Worm (Caenorhabditis elegans) whole organism, L1 larva: ENCODE data around the gene trxr-1.

Source experiments
- C16A3.4 ChIP-seq: fragments of 150-350 bp; optimal IDR thresholded peaks from 2 replicates; lab custom pipeline; 2014; ENCODE audit warnings: missing biosample characterization, missing genetic modification characterization
- F16B12.6 ChIP-seq: fragments of 150-350 bp; optimal IDR thresholded peaks from 2 replicates; lab custom pipeline; 2014; ENCODE audit warnings: missing biosample characterization, missing genetic modification characterization
- aha-1 ChIP-seq: fragments of 150-350 bp; optimal IDR thresholded peaks from 2 replicates; lab custom pipeline; 2014; ENCODE audit warnings: missing biosample characterization, missing genetic modification characterization
- alr-1 ChIP-seq: fragments of 200-800 bp; sonication (Bioruptor generic); optimal IDR thresholded peaks from 2 replicates; lab custom pipeline; 2018; ENCODE audit warnings: borderline replicate concordance, mild to moderate bottlenecking, missing genetic modification characterization, missing compliant biosample characterization
- aly-2 ChIP-seq: fragments of 150-350 bp; optimal IDR thresholded peaks from 2 replicates; lab custom pipeline; 2014; ENCODE audit warnings: missing biosample characterization, missing genetic modification characterization
- blmp-1 ChIP-seq: fragments of 150-350 bp; optimal IDR thresholded peaks from 2 replicates; lab custom pipeline; 2014; ENCODE audit warnings: missing biosample characterization, missing genetic modification characterization
- ceh-63 ChIP-seq: fragments of 200-800 bp; sonication (Bioruptor generic); optimal IDR thresholded peaks from 2 replicates; lab custom pipeline; 2018; ENCODE audit warnings: mild to moderate bottlenecking, missing genetic modification characterization, missing compliant biosample characterization
- ceh-82 ChIP-seq, 3 experiments: fragments of 150-350 bp in 1 of 3; sonication (generic microtip) in 2 of 3; optimal IDR thresholded peaks; 2 replicates each; lab custom pipeline; 2014 to 2017; ENCODE audit warnings: missing biosample characterization in 3 of 3, missing genetic modification characterization in 3 of 3
- dpl-1 ChIP-seq, 3 experiments: fragments of 150-350 bp in 2 of 3; sonication (generic microtip) in 1 of 3; optimal IDR thresholded peaks; 2 replicates each; lab custom pipeline; 2014 to 2017; ENCODE audit warnings: missing biosample characterization in 3 of 3, missing genetic modification characterization in 3 of 3, missing genetic modification reagents in 3 of 3
- dsc-1 ChIP-seq: sonication (generic microtip); optimal IDR thresholded peaks from 2 replicates; lab custom pipeline; 2016; ENCODE audit warnings: mild to moderate bottlenecking, missing genetic modification characterization, missing compliant biosample characterization
- efl-3 ChIP-seq: fragments of 200-800 bp; sonication (Bioruptor generic); optimal IDR thresholded peaks from 2 replicates; lab custom pipeline; 2018; ENCODE audit warnings: mild to moderate bottlenecking, missing genetic modification characterization, missing compliant biosample characterization
- elt-3 ChIP-seq, 6 experiments: fragments of 150-350 bp in 1 of 6; sonication (generic microtip); optimal IDR thresholded peaks; 2 replicates each; lab custom pipeline; 2017 to 2018; ENCODE audit warnings: missing biosample characterization in 6 of 6, missing genetic modification characterization in 6 of 6, inconsistent platforms in 1 of 6
- ets-5 ChIP-seq: fragments of 200-800 bp; sonication (Bioruptor generic); IDR thresholded peaks from 2 replicates; pipeline ENCODE4 v1.3.6; 2022; ENCODE audit warnings: missing genetic modification characterization, missing compliant biosample characterization
- fkh-10 ChIP-seq: sonication (generic microtip); optimal IDR thresholded peaks from 2 replicates; lab custom pipeline; 2017; ENCODE audit warnings: missing biosample characterization, missing genetic modification reagents, missing genetic modification characterization
- fkh-8 ChIP-seq: sonication (generic microtip); optimal IDR thresholded peaks from 2 replicates; lab custom pipeline; 2016; ENCODE audit warnings: mild to moderate bottlenecking, missing genetic modification characterization, missing compliant biosample characterization
- fos-1 ChIP-seq: fragments of 150-350 bp; optimal IDR thresholded peaks from 2 replicates; lab custom pipeline; 2014; ENCODE audit warnings: missing biosample characterization, missing genetic modification characterization
- grh-1 ChIP-seq: fragments of 200-800 bp; sonication (Bioruptor generic); IDR thresholded peaks from 2 replicates; pipeline ENCODE4 v1.3.6; 2022; ENCODE audit warnings: missing genetic modification reagents, missing genetic modification characterization, missing compliant biosample characterization
- hlh-4 ChIP-seq: sonication (generic microtip); optimal IDR thresholded peaks from 2 replicates; lab custom pipeline; 2016; ENCODE audit warnings: mild to moderate bottlenecking, missing genetic modification characterization, missing compliant biosample characterization
- irx-1 ChIP-seq: sonication (generic microtip); optimal IDR thresholded peaks from 2 replicates; lab custom pipeline; 2016; ENCODE audit warnings: missing genetic modification characterization, missing compliant biosample characterization
- jun-1 ChIP-seq: fragments of 150-350 bp; optimal IDR thresholded peaks from 2 replicates; lab custom pipeline; 2014; ENCODE audit warnings: missing biosample characterization, missing genetic modification reagents, missing genetic modification characterization
- lin-13 ChIP-seq: fragments of 150-350 bp; optimal IDR thresholded peaks from 2 replicates; lab custom pipeline; 2014; ENCODE audit warnings: missing biosample characterization, missing genetic modification reagents, missing genetic modification characterization
- lin-14 ChIP-seq: fragments of 200-800 bp; sonication (Bioruptor generic); optimal IDR thresholded peaks from 2 replicates; lab custom pipeline; 2018; ENCODE audit warnings: mild to moderate bottlenecking, missing genetic modification characterization, moderate library complexity, missing compliant biosample characterization
- lir-3 ChIP-seq: sonication (generic microtip); optimal IDR thresholded peaks from 2 replicates; lab custom pipeline; 2016; ENCODE audit warnings: mild to moderate bottlenecking, missing genetic modification characterization, moderate library complexity, missing compliant biosample characterization; ENCODE audit not compliant: poor library complexity
- lsy-2 ChIP-seq, 2 experiments: fragments of 150-350 bp; optimal IDR thresholded peaks; 2 replicates each; lab custom pipeline; 2014; ENCODE audit warnings: missing biosample characterization in 2 of 2, missing genetic modification characterization in 2 of 2
- mab-9 ChIP-seq: fragments of 200-800 bp; sonication (Bioruptor generic); IDR thresholded peaks from 2 replicates; pipeline ENCODE4 v1.3.6; 2022; ENCODE audit warnings: missing genetic modification reagents, missing genetic modification characterization, missing compliant biosample characterization
- mep-1 ChIP-seq: fragments of 150-350 bp; optimal IDR thresholded peaks from 2 replicates; lab custom pipeline; 2014; ENCODE audit warnings: missing biosample characterization, missing genetic modification characterization
- nhr-237 ChIP-seq: fragments of 150-350 bp; optimal IDR thresholded peaks from 2 replicates; lab custom pipeline; 2014; ENCODE audit warnings: missing biosample characterization, missing genetic modification characterization
- nhr-28 ChIP-seq: fragments of 150-350 bp; optimal IDR thresholded peaks from 2 replicates; lab custom pipeline; 2014; ENCODE audit warnings: missing biosample characterization, missing genetic modification characterization
- nhr-47 ChIP-seq: sonication (generic microtip); optimal IDR thresholded peaks from 2 replicates; lab custom pipeline; 2016; ENCODE audit warnings: mild to moderate bottlenecking, missing genetic modification characterization, moderate library complexity, missing compliant biosample characterization
- nhr-76 ChIP-seq: sonication (generic microtip); optimal IDR thresholded peaks from 2 replicates; lab custom pipeline; 2017; ENCODE audit warnings: missing biosample characterization, missing genetic modification characterization
- nhr-84 ChIP-seq: sonication (generic microtip); optimal IDR thresholded peaks from 2 replicates; lab custom pipeline; 2017; ENCODE audit warnings: missing biosample characterization, missing genetic modification characterization
- nhr-90 ChIP-seq: sonication (generic microtip); optimal IDR thresholded peaks from 2 replicates; lab custom pipeline; 2016; ENCODE audit warnings: mild to moderate bottlenecking, missing genetic modification characterization, missing compliant biosample characterization; ENCODE audit not compliant: poor library complexity
- pqm-1 ChIP-seq: sonication (generic microtip); optimal IDR thresholded peaks from 3 replicates; lab custom pipeline; 2017; ENCODE audit warnings: missing biosample characterization, missing genetic modification characterization
- skn-1 ChIP-seq: fragments of 150-350 bp; optimal IDR thresholded peaks from 2 replicates; lab custom pipeline; 2014; ENCODE audit warnings: missing biosample characterization, missing genetic modification characterization
- snpc-4 ChIP-seq: fragments of 150-350 bp; optimal IDR thresholded peaks from 2 replicates; lab custom pipeline; 2014; ENCODE audit warnings: missing biosample characterization, missing genetic modification characterization
- sox-4 ChIP-seq: sonication (generic microtip); optimal IDR thresholded peaks from 2 replicates; lab custom pipeline; 2016; ENCODE audit warnings: missing genetic modification characterization, missing compliant biosample characterization
- sptf-1 ChIP-seq: fragments of 150-350 bp; optimal IDR thresholded peaks from 2 replicates; lab custom pipeline; 2014; ENCODE audit warnings: missing biosample characterization, missing genetic modification characterization
- swsn-7 ChIP-seq: sonication (generic microtip); optimal IDR thresholded peaks from 2 replicates; lab custom pipeline; 2016; ENCODE audit warnings: missing genetic modification characterization, missing compliant biosample characterization
- tbx-2 ChIP-seq: sonication (generic microtip); optimal IDR thresholded peaks from 2 replicates; lab custom pipeline; 2016; ENCODE audit warnings: missing genetic modification characterization, missing compliant biosample characterization
- tlp-1 ChIP-seq: fragments of 150-350 bp; optimal IDR thresholded peaks from 2 replicates; lab custom pipeline; 2014; ENCODE audit warnings: missing biosample characterization, missing genetic modification characterization
- unc-130 ChIP-seq: fragments of 150-350 bp; optimal IDR thresholded peaks from 2 replicates; lab custom pipeline; 2017; ENCODE audit warnings: missing biosample characterization, missing genetic modification characterization, inconsistent platforms
- unc-30 ChIP-seq: sonication (generic microtip); optimal IDR thresholded peaks from 2 replicates; lab custom pipeline; 2017; ENCODE audit warnings: missing biosample characterization, missing genetic modification characterization
- unc-62 ChIP-seq: fragments of 150-350 bp; optimal IDR thresholded peaks from 2 replicates; lab custom pipeline; 2014; ENCODE audit warnings: missing biosample characterization, missing genetic modification reagents, missing genetic modification characterization
- unc-98 ChIP-seq: fragments of 200-800 bp; sonication (Bioruptor generic); IDR thresholded peaks from 2 replicates; pipeline ENCODE4 v1.3.6; 2022; ENCODE audit warnings: missing genetic modification characterization, missing compliant biosample characterization
- vab-15 ChIP-seq: sonication (generic microtip); optimal IDR thresholded peaks from 2 replicates; lab custom pipeline; 2017; ENCODE audit warnings: missing genotype, mild to moderate bottlenecking, missing genetic modification characterization, missing compliant biosample characterization
- xbp-1 ChIP-seq: sonication (generic microtip); optimal IDR thresholded peaks from 2 replicates; lab custom pipeline; 2016; ENCODE audit warnings: missing genetic modification characterization, missing compliant biosample characterization
- ztf-11 ChIP-seq, 2 experiments: sonication (generic microtip); optimal IDR thresholded peaks; 2 replicates each; lab custom pipeline; 2016 to 2017; ENCODE audit warnings: missing genetic modification characterization in 2 of 2, missing biosample characterization in 1 of 2, missing compliant biosample characterization in 1 of 2
- ztf-4 ChIP-seq: fragments of 150-350 bp; optimal IDR thresholded peaks from 2 replicates; lab custom pipeline; 2014; ENCODE audit warnings: missing biosample characterization, missing genetic modification characterization

The trxr-1 gene

DNA sequence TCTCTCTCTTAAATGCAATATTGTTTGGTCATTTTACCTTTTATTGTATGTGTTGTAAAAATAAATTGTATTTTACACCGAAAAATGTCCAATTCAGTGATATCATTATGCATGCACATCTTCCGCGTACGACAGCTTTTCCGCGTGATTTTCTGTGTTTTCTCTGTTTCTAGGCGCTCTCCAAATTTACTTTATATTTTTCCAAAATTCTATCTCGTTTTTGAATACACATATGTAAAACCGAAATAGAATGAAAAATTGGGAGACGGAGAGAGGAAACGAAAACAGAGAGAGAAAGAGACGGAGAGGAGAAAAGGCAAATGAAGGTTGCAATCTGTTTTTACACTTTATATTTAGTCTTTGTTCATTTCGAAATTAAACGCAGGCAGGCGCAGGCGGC, 4.7 kb downstream of the trxr-1 start (continued):
- TF ChIP-seq unc-62 (GFP tag; lab: Kevin White, UChicago) (no peak), aha-1 (tag; lab: Kevin White, UChicago) (no peak), sox-4 (no peak), lir-3 (tag; lab: Kevin White, UChicago) (no peak), ztf-11 (tag; optimal IDR thresholded peaks at IDR 0.05; lab: Kevin White, UChicago) (no peak), nhr-28 (tag; lab: Kevin White, UChicago) (no peak), fkh-10 (no peak), ceh-82 (tag; optimal IDR thresholded peaks at IDR 0.05; lab: Kevin White, UChicago) (peak in 1 of 3 experiments; percentile 29), lin-14 (GFP tag; lab: Kevin White, UChicago) (peak; percentile 86), alr-1 (no peak), nhr-76 (no peak), lin-13 (GFP tag; lab: Kevin White, UChicago) (peak; percentile 40), skn-1 (tag; lab: Kevin White, UChicago) (peak; percentile 44), fos-1 (tag; lab: Kevin White, UChicago) (no peak), aly-2 (tag; lab: Kevin White, UChicago) (no peak), ets-5 (GFP tag; lab: Robert Waterston, UW) (no peak), dsc-1 (tag; lab: Kevin White, UChicago) (peak; percentile 45), F16B12.6 (tag; lab: Kevin White, UChicago) (no peak), unc-130 (no peak), elt-3 (tag; optimal IDR thresholded peaks at IDR 0.05; lab: Kevin White, UChicago) (peak in 1 of 6 experiments; percentile 44), dpl-1 (GFP tag; optimal IDR thresholded peaks at IDR 0.05; lab: Kevin White, UChicago) (peak; percentile 19 to 34 (median 20)), vab-15 (no peak), irx-1 (tag; lab: Kevin White, UChicago) (peak; percentile 44), hlh-4 (tag; lab: Kevin White, UChicago) (no peak), efl-3 (GFP tag; lab: Kevin White, UChicago) (no peak), ztf-4 (peak; percentile 10), mep-1 (tag; lab: Kevin White, UChicago) (peak; percentile 67), swsn-7 (peak; percentile 48), C16A3.4 (tag; lab: Kevin White, UChicago) (peak; percentile 9), fkh-8 (tag; lab: Kevin White, UChicago) (peak; percentile 62), jun-1 (tag; lab: Kevin White, UChicago) (peak; percentile 49)

DNA sequence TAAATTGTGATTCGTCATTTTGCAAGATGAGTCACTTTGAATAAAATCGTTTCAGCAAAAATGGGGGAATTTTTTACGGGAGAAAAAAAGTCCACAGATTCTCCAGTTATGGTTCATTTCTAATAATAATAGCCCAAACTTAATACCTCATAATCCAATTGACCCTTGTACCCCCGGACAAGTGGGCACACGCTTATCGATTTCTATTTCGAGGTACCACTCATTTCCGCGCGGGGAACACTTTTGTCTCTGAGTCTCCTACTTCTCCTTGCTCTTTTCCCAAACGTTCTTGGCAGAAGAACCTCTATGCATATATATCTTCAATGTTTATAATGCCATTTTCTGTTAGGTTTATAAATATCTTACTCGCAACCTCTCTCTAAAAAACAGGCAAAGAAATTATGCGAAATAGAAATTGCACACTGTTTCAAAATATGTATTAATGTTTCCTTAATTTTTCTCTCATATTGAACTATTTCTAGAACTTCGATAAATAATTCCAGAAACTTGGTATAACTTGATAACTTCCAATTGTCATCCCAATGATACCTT, 5.4 kb downstream of the trxr-1 start, which contains the start of gene gldi-4:
Gene gldi-4 (plus strand): TSS at position 502 of the 552 bp plus-strand sequence.
- TF ChIP-seq grh-1 (no peak), lin-14 (GFP tag; lab: Kevin White, UChicago) (no peak), tlp-1 (tag; lab: Kevin White, UChicago) (no peak), blmp-1 (tag; lab: Kevin White, UChicago) (no peak), nhr-76 (no peak), xbp-1 (no peak), unc-30 (tag; lab: Kevin White, UChicago) (no peak), hlh-4 (tag; lab: Kevin White, UChicago) (no peak), mab-9 (GFP tag; lab: Robert Waterston, UW) (no peak), irx-1 (tag; lab: Kevin White, UChicago) (no peak), nhr-47 (tag; lab: Kevin White, UChicago) (no peak)

DNA sequence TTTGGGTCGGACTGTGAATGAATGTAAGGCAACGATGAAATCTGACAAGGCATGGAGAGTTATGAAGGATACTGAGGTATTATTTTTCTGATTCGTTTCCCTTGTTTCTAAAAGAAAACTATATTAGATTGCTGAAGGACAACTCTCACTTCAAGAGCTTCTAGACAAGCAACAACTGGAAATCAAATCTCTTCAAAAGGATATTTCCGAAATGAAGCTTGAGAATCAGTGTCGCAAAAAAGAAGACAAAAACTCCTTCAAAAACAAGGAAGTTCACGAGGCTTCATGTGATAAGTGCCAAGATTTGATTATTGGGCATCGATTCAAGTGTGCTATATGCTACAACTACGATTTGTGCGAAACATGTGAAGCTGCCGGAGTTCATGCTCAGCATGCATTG, 6.9 kb downstream of the trxr-1 start:
- TF ChIP-seq xbp-1 (no peak), nhr-84 (tag; lab: Kevin White, UChicago) (no peak), skn-1 (tag; lab: Kevin White, UChicago) (no peak), sptf-1 (no peak), lsy-2 (tag; optimal IDR thresholded peaks at IDR 0.05; lab: Kevin White, UChicago) (no peak), unc-98 (GFP tag; lab: Robert Waterston, UW) (no peak), snpc-4 (no peak), nhr-237 (tag; lab: Kevin White, UChicago) (no peak), swsn-7 (no peak), pqm-1 (no peak), lin-14 (GFP tag; lab: Kevin White, UChicago) (peak; percentile 36), ceh-63 (GFP tag; lab: Kevin White, UChicago) (no peak), fkh-10 (peak; percentile 94), nhr-90 (tag; lab: Kevin White, UChicago) (no peak), tbx-2 (tag; lab: Kevin White, UChicago) (no peak)
